Worm (Caenorhabditis elegans): Measurements from ENCODE around the gene F55B11.3.

F55B11.3 gene

ce11 chrIV:14389070-14389469 lies 35.4 kb upstream of the F55B11.3 start:
- TF ChIP-seq unc-55 (GFP tag; optimal IDR thresholded peaks at IDR 0.05) (no peak), elt-1 (tag; optimal IDR thresholded peaks at IDR 0.05) (no peak), mab-5 (tag; optimal IDR thresholded peaks at IDR 0.05) (no peak), nhr-25 (tag; optimal IDR thresholded peaks at IDR 0.05) (peak; percentile 35), sem-4 (tag; optimal IDR thresholded peaks at IDR 0.05) (no peak), fos-1 (tag; optimal IDR thresholded peaks at IDR 0.05) (peak; percentile 10), ceh-16 (tag; optimal IDR thresholded peaks at IDR 0.05) (peak; percentile 10), blmp-1 (tag; optimal IDR thresholded peaks at IDR 0.05; ENCODE audit: insufficient read depth) (peak; percentile 47), unc-39 (tag; optimal IDR thresholded peaks at IDR 0.05) (no peak), elt-3 (tag; optimal IDR thresholded peaks at IDR 0.05) (no peak), ama-1 (optimal IDR thresholded peaks at IDR 0.05) (no peak), nhr-21 (tag; optimal IDR thresholded peaks at IDR 0.05) (no peak), nhr-77 (tag; optimal IDR thresholded peaks at IDR 0.05) (no peak), egl-27 (tag; optimal IDR thresholded peaks at IDR 0.05) (no peak), F13H6.1 (tag; optimal IDR thresholded peaks at IDR 0.05) (no peak), nhr-237 (tag; optimal IDR thresholded peaks at IDR 0.05) (no peak), nhr-129 (tag; optimal IDR thresholded peaks at IDR 0.05) (peak; percentile 65), ztf-4 (tag; optimal IDR thresholded peaks at IDR 0.05) (no peak), nhr-10 (tag; optimal IDR thresholded peaks at IDR 0.05) (no peak), ztf-11 (tag; optimal IDR thresholded peaks at IDR 0.05) (no peak), sma-9 (GFP tag; optimal IDR thresholded peaks at IDR 0.05) (no peak), sma-9 (tag; optimal IDR thresholded peaks at IDR 0.05) (no peak)

ce11 chrIV:14390023-14390614 lies 34.4 kb upstream of the F55B11.3 start:
- TF ChIP-seq sem-4 (tag; optimal IDR thresholded peaks at IDR 0.05) (peak; percentile 10), nhr-129 (tag; optimal IDR thresholded peaks at IDR 0.05) (peak; percentile 14), nhr-25 (tag; optimal IDR thresholded peaks at IDR 0.05) (peak; percentile 15), mbf-1 (tag; optimal IDR thresholded peaks at IDR 0.05) (no peak)

ce11 chrIV:14391268-14391667 lies 33.2 kb upstream of the F55B11.3 start:
- no peak for TF ChIP-seq nhr-10 (tag; optimal IDR thresholded peaks at IDR 0.05)
- no peak for TF ChIP-seq nhr-129 (tag; optimal IDR thresholded peaks at IDR 0.05)
- no peak for TF ChIP-seq unc-55 (GFP tag; optimal IDR thresholded peaks at IDR 0.05)
- no peak for TF ChIP-seq sma-3 (GFP tag; optimal IDR thresholded peaks at IDR 0.05)
- TF ChIP-seq mdl-1 (tag; optimal IDR thresholded peaks at IDR 0.05), result no peak
- TF ChIP-seq ztf-1 (GFP tag; conservative IDR thresholded peaks at IDR 0.05), result no peak
- TF ChIP-seq crh-2 (tag; optimal IDR thresholded peaks at IDR 0.05), result no peak

- TF ChIP-seq nhr-25 (tag; optimal IDR thresholded peaks at IDR 0.05), result peak; percentile 34
- peak; percentile 44 for TF ChIP-seq nhr-129 (tag; optimal IDR thresholded peaks at IDR 0.05)
- no peak for TF ChIP-seq ZK546.5 (tag; optimal IDR thresholded peaks at IDR 0.05)
- TF ChIP-seq sma-3 (GFP tag; optimal IDR thresholded peaks at IDR 0.05), result peak; percentile 26
- peak; percentile 27 for TF ChIP-seq blmp-1 (tag; optimal IDR thresholded peaks at IDR 0.05; ENCODE audit: insufficient read depth)
- no peak for TF ChIP-seq aly-2 (tag; optimal IDR thresholded peaks at IDR 0.05)
- no peak for TF ChIP-seq unc-55 (GFP tag; optimal IDR thresholded peaks at IDR 0.05)
- TF ChIP-seq sem-4 (tag; optimal IDR thresholded peaks at IDR 0.05), result peak; percentile 18
Measured at ce11 chrIV:14391746-14392145, 32.8 kb upstream of the F55B11.3 start.

ce11 chrIV:14393838-14394237 lies 30.7 kb upstream of the F55B11.3 start, which contains the start of gene clc-8:
TSS of gene clc-8 (plus strand) at chrIV:14394138.
- no peak for TF ChIP-seq unc-62 (GFP tag; optimal IDR thresholded peaks at IDR 0.05)
- no peak for TF ChIP-seq blmp-1 (tag; optimal IDR thresholded peaks at IDR 0.05; ENCODE audit: insufficient read depth)
- TF ChIP-seq skn-1 (tag; optimal IDR thresholded peaks at IDR 0.05), result no peak
- TF ChIP-seq nhr-10 (tag; optimal IDR thresholded peaks at IDR 0.05), result no peak
- TF ChIP-seq Y55F3AM.14 (GFP tag; optimal IDR thresholded peaks at IDR 0.05), result no peak
- no peak for TF ChIP-seq sma-9 (GFP tag; optimal IDR thresholded peaks at IDR 0.05)
- TF ChIP-seq sma-9 (tag; optimal IDR thresholded peaks at IDR 0.05), result no peak
- TF ChIP-seq nhr-25 (tag; optimal IDR thresholded peaks at IDR 0.05), result no peak
- no peak for TF ChIP-seq nhr-237 (tag; optimal IDR thresholded peaks at IDR 0.05)
- TF ChIP-seq nhr-129 (tag; optimal IDR thresholded peaks at IDR 0.05), result no peak
- no peak for TF ChIP-seq ZK546.5 (tag; optimal IDR thresholded peaks at IDR 0.05)

- TF ChIP-seq zag-1 (tag; optimal IDR thresholded peaks at IDR 0.05) (no peak), sma-9 (GFP tag; optimal IDR thresholded peaks at IDR 0.05) (no peak), sma-9 (tag; optimal IDR thresholded peaks at IDR 0.05) (no peak), nhr-77 (tag; optimal IDR thresholded peaks at IDR 0.05) (no peak), unc-55 (GFP tag; optimal IDR thresholded peaks at IDR 0.05) (no peak), elt-1 (tag; optimal IDR thresholded peaks at IDR 0.05) (no peak)
Measured at ce11 chrIV:14394812-14395211, 29.7 kb upstream of the F55B11.3 start.
